Worm (Caenorhabditis elegans): ENCODE measurements around the gene famh-161.

DNA sequence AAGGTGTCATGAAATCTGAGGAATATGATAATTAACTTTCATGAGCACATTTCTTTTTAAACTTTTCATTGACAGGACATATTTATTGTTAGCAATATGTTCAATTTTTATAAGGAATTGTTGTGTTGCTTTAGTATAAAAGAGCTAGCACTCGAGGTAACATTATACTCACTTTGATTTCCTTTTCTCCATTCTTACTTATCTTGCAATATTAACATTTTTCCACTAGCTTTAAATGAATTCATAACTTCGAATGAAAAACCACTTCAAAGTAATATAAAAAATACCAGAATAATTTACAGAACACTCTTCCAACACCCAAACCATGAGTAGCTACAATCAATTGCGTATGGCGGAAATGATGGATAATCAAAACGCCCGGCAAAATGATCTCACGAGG is 39.4 kb upstream of the famh-161 start, which contains the start of gene F26F2.5:
- TF ChIP-seq ceh-91 (GFP tag; IDR thresholded peaks at IDR 0.05) (no peak), unc-62 (GFP tag; optimal IDR thresholded peaks at IDR 0.05) (no peak), rcor-1 (GFP tag; IDR thresholded peaks at IDR 0.05) (no peak), nhr-90 (tag; optimal IDR thresholded peaks at IDR 0.05) (no peak), hmg-1.2 (GFP tag; IDR thresholded peaks at IDR 0.05) (no peak), ets-4 (GFP tag; optimal IDR thresholded peaks at IDR 0.05) (no peak), zfh-2 (GFP tag; conservative IDR thresholded peaks at IDR 0.05) (no peak), ceh-100 (GFP tag; IDR thresholded peaks at IDR 0.05) (no peak), tbp1 (GFP tag; optimal IDR thresholded peaks at IDR 0.05) (no peak)
